Worm (Caenorhabditis elegans) whole organism, late embryonic: ENCODE data around the gene brap-2.

Experiments
- C38D4.7 ChIP-seq: fragments of 200-800 bp; sonication (Bioruptor generic); optimal IDR thresholded peaks from 2 replicates; lab custom pipeline; 2018; ENCODE audit warnings: mild to moderate bottlenecking, missing genetic modification characterization, moderate library complexity, missing compliant biosample characterization
- F13H6.1 ChIP-seq: sonication (generic microtip); optimal IDR thresholded peaks from 2 replicates; lab custom pipeline; 2016; ENCODE audit warnings: missing genetic modification characterization, missing compliant biosample characterization
- K02D7.2 ChIP-seq: sonication (generic microtip); optimal IDR thresholded peaks from 2 replicates; lab custom pipeline; 2017; ENCODE audit warnings: mild to moderate bottlenecking, missing genetic modification characterization, missing compliant biosample characterization
- K09A11.1 ChIP-seq: sonication (generic microtip); optimal IDR thresholded peaks from 2 replicates; lab custom pipeline; 2017; ENCODE audit warnings: antibody characterized with exemption, mild to moderate bottlenecking, missing genetic modification characterization, missing compliant biosample characterization; ENCODE audit not compliant: insufficient read depth
- T23F11.4 ChIP-seq: fragments of 200-800 bp; sonication (Bioruptor generic); optimal IDR thresholded peaks from 2 replicates; lab custom pipeline; 2018; ENCODE audit warnings: mild to moderate bottlenecking, missing genetic modification characterization, missing compliant biosample characterization
- ahr-1 ChIP-seq: sonication (generic microtip); optimal IDR thresholded peaks from 2 replicates; lab custom pipeline; 2016; ENCODE audit warnings: missing genetic modification characterization, missing compliant biosample characterization
- ama-1 ChIP-seq: fragments of 150-350 bp; optimal IDR thresholded peaks from 2 replicates; lab custom pipeline; 2014
- ceh-14 ChIP-seq: sonication (generic microtip); optimal IDR thresholded peaks from 2 replicates; lab custom pipeline; 2016; ENCODE audit warnings: missing genotype, missing genetic modification characterization, missing compliant biosample characterization
- ceh-2 ChIP-seq: sonication (generic microtip); optimal IDR thresholded peaks from 2 replicates; lab custom pipeline; 2016; ENCODE audit warnings: missing genotype, missing genetic modification characterization, missing compliant biosample characterization
- ceh-22 ChIP-seq: sonication (generic microtip); optimal IDR thresholded peaks from 2 replicates; lab custom pipeline; 2017; ENCODE audit warnings: missing biosample characterization, missing genetic modification characterization
- ceh-24 ChIP-seq: sonication (generic microtip); optimal IDR thresholded peaks from 2 replicates; lab custom pipeline; 2016; ENCODE audit warnings: mild to moderate bottlenecking, missing genetic modification characterization, missing compliant biosample characterization
- ceh-30 ChIP-seq: fragments of 150-350 bp; optimal IDR thresholded peaks from 2 replicates; lab custom pipeline; 2014; ENCODE audit warnings: missing biosample characterization, missing genetic modification characterization
- ceh-34 ChIP-seq: sonication (generic microtip); optimal IDR thresholded peaks from 2 replicates; lab custom pipeline; 2016; ENCODE audit warnings: mild to moderate bottlenecking, missing genetic modification characterization, missing compliant biosample characterization
- ceh-45 ChIP-seq: fragments of 200-800 bp; sonication (Bioruptor generic); IDR thresholded peaks from 2 replicates; pipeline ENCODE4 v1.3.6; 2022; ENCODE audit warnings: missing genetic modification reagents, missing genetic modification characterization, missing compliant biosample characterization
- ceh-48 ChIP-seq: sonication (generic microtip); optimal IDR thresholded peaks from 2 replicates; lab custom pipeline; 2016; ENCODE audit warnings: missing genetic modification characterization, inconsistent platforms, missing compliant biosample characterization
- ceh-6 ChIP-seq: fragments of 200-800 bp; sonication (Bioruptor generic); optimal IDR thresholded peaks from 2 replicates; lab custom pipeline; 2018; ENCODE audit warnings: mild to moderate bottlenecking, missing genetic modification characterization, missing compliant biosample characterization
- che-1 ChIP-seq: sonication (generic microtip); optimal IDR thresholded peaks from 2 replicates; lab custom pipeline; 2016; ENCODE audit warnings: mild to moderate bottlenecking, missing genetic modification characterization, missing compliant biosample characterization
- dve-1 ChIP-seq: sonication (generic microtip); optimal IDR thresholded peaks from 2 replicates; lab custom pipeline; 2017; ENCODE audit warnings: antibody characterized with exemption, mild to moderate bottlenecking, missing genetic modification characterization, missing compliant biosample characterization
- elt-2 ChIP-seq: sonication (generic microtip); optimal IDR thresholded peaks from 2 replicates; lab custom pipeline; 2016; ENCODE audit warnings: missing genetic modification reagents, missing genetic modification characterization, missing compliant biosample characterization
- eyg-1 ChIP-seq: sonication (generic microtip); optimal IDR thresholded peaks from 2 replicates; lab custom pipeline; 2016; ENCODE audit warnings: missing genotype, missing genetic modification characterization, missing compliant biosample characterization
- fax-1 ChIP-seq: sonication (generic microtip); optimal IDR thresholded peaks from 2 replicates; lab custom pipeline; 2016; ENCODE audit warnings: missing genotype, missing genetic modification characterization, missing compliant biosample characterization
- fkh-10 ChIP-seq: fragments of 150-350 bp; optimal IDR thresholded peaks from 2 replicates; lab custom pipeline; 2014; ENCODE audit warnings: missing biosample characterization, missing genetic modification reagents, missing genetic modification characterization
- gmeb-2 ChIP-seq: sonication (generic microtip); optimal IDR thresholded peaks from 2 replicates; lab custom pipeline; 2016; ENCODE audit warnings: missing genetic modification characterization, inconsistent platforms, missing compliant biosample characterization
- lin-11 ChIP-seq: fragments of 200-800 bp; sonication (Bioruptor generic); optimal IDR thresholded peaks from 2 replicates; lab custom pipeline; 2018; ENCODE audit warnings: mild to moderate bottlenecking, missing genetic modification characterization, missing compliant biosample characterization
- madf-2 ChIP-seq: sonication (generic microtip); optimal IDR thresholded peaks from 2 replicates; lab custom pipeline; 2017; ENCODE audit warnings: missing genetic modification characterization, missing compliant biosample characterization
- mec-3 ChIP-seq: sonication (generic microtip); optimal IDR thresholded peaks from 2 replicates; lab custom pipeline; 2016; ENCODE audit warnings: borderline replicate concordance, missing genetic modification characterization, missing compliant biosample characterization
- nfya-1 ChIP-seq: sonication (generic microtip); optimal IDR thresholded peaks from 2 replicates; lab custom pipeline; 2017; ENCODE audit warnings: missing genetic modification characterization, mild to moderate bottlenecking, missing compliant biosample characterization, antibody characterized with exemption, moderate library complexity
- nhr-232 ChIP-seq: sonication (generic microtip); optimal IDR thresholded peaks from 2 replicates; lab custom pipeline; 2016; ENCODE audit warnings: missing genetic modification characterization, missing compliant biosample characterization
- npax-4 ChIP-seq: sonication (generic microtip); optimal IDR thresholded peaks from 2 replicates; lab custom pipeline; 2016; ENCODE audit warnings: missing genetic modification characterization, missing compliant biosample characterization
- odd-2 ChIP-seq: sonication (generic microtip); optimal IDR thresholded peaks from 2 replicates; lab custom pipeline; 2017; ENCODE audit warnings: antibody characterized with exemption, mild to moderate bottlenecking, missing genetic modification characterization, missing compliant biosample characterization
- pag-3 ChIP-seq: sonication (generic microtip); optimal IDR thresholded peaks from 2 replicates; lab custom pipeline; 2016; ENCODE audit warnings: missing compliant biosample characterization, missing genetic modification characterization, borderline replicate concordance
- pax-1 ChIP-seq: fragments of 150-350 bp; optimal IDR thresholded peaks from 2 replicates; lab custom pipeline; 2014; ENCODE audit warnings: missing biosample characterization, missing genetic modification characterization
- pha-2 ChIP-seq: sonication (generic microtip); optimal IDR thresholded peaks from 2 replicates; lab custom pipeline; 2017; ENCODE audit warnings: mild to moderate bottlenecking, missing genetic modification characterization, missing compliant biosample characterization
- pha-4 ChIP-seq: fragments of 150-350 bp; optimal IDR thresholded peaks from 2 replicates; lab custom pipeline; 2018; ENCODE audit warnings: missing biosample characterization, missing genetic modification reagents, missing genetic modification characterization
- pros-1 ChIP-seq: fragments of 150-350 bp; optimal IDR thresholded peaks from 2 replicates; lab custom pipeline; 2014; ENCODE audit warnings: missing biosample characterization, missing genetic modification reagents, missing genetic modification characterization
- ref-2 ChIP-seq: sonication (generic microtip); optimal IDR thresholded peaks from 2 replicates; lab custom pipeline; 2016; ENCODE audit warnings: missing genetic modification characterization, missing compliant biosample characterization
- rnt-1 ChIP-seq: sonication (generic microtip); optimal IDR thresholded peaks from 2 replicates; lab custom pipeline; 2016; ENCODE audit warnings: missing genetic modification characterization, missing compliant biosample characterization
- sox-4 ChIP-seq: sonication (generic microtip); optimal IDR thresholded peaks from 2 replicates; lab custom pipeline; 2017; ENCODE audit warnings: mild to moderate bottlenecking, missing genetic modification characterization, inconsistent platforms, missing compliant biosample characterization
- syd-9 ChIP-seq: sonication (generic microtip); optimal IDR thresholded peaks from 2 replicates; lab custom pipeline; 2016; ENCODE audit warnings: mild to moderate bottlenecking, missing genetic modification characterization, moderate library complexity, missing compliant biosample characterization
- unc-42 ChIP-seq: sonication (generic microtip); optimal IDR thresholded peaks from 2 replicates; lab custom pipeline; 2016; ENCODE audit warnings: missing genotype, missing genetic modification characterization, missing compliant biosample characterization
- unc-55 ChIP-seq: sonication (generic microtip); optimal IDR thresholded peaks from 2 replicates; lab custom pipeline; 2017; ENCODE audit warnings: missing biosample characterization, missing genetic modification reagents, missing genetic modification characterization
- zip-5 ChIP-seq: sonication (generic microtip); optimal IDR thresholded peaks from 2 replicates; lab custom pipeline; 2016; ENCODE audit warnings: missing genetic modification characterization, missing compliant biosample characterization

brap-2 gene

DNA sequence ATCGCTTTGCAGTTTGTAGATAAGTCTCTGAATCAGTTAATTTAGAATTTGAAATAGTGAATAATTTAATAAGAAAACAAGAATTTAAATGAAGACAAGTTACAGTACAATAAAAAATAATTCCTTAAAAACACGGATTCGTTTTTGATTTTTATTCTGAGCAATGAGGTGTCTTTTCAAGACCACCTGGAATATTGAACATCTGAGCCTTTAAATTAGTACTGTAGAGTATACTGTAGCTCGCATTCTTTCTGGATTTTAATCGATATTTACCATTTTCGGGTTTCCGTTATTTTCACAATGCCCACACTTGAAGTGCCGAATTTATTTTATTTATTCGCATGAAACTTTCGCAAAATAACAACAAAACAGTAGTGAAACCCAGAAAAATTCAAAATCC is 30.8 kb upstream of the brap-2 start, which contains the start of gene F07F6.7:
Gene F07F6.7, minus strand, starts transcription at position 27 of the 400 bp plus-strand sequence.
- TF ChIP-seq gmeb-2 (tag; lab: Kevin White, UChicago): no peak
- no peak for TF ChIP-seq che-1
- TF ChIP-seq odd-2: no peak
- TF ChIP-seq fkh-10: no peak
- TF ChIP-seq sox-4 (tag; lab: Kevin White, UChicago): no peak
- TF ChIP-seq nfya-1: no peak
- TF ChIP-seq K02D7.2: no peak
- TF ChIP-seq C38D4.7 (GFP tag; lab: Kevin White, UChicago): no peak
- no peak for TF ChIP-seq rnt-1
- no peak for TF ChIP-seq pag-3 (tag; lab: Kevin White, UChicago)
- TF ChIP-seq fax-1 (tag; lab: Kevin White, UChicago): no peak
- no peak for TF ChIP-seq ceh-6 (GFP tag; lab: Kevin White, UChicago)
- no peak for TF ChIP-seq ceh-22
- TF ChIP-seq zip-5 (tag; lab: Kevin White, UChicago): no peak
- TF ChIP-seq unc-55: no peak
- TF ChIP-seq, all 69 proteins: peak for 0

- TF ChIP-seq ceh-30: no peak
- TF ChIP-seq pax-1 (tag; lab: Kevin White, UChicago): no peak
- no peak for TF ChIP-seq madf-2 (tag; lab: Kevin White, UChicago)
- no peak for TF ChIP-seq nhr-232 (tag; lab: Kevin White, UChicago)
- no peak for TF ChIP-seq T23F11.4 (GFP tag; lab: Kevin White, UChicago)
- no peak for TF ChIP-seq pag-3 (tag; lab: Kevin White, UChicago)
- no peak for TF ChIP-seq ceh-24
- no peak for TF ChIP-seq pha-4 (tag; lab: Kevin White, UChicago)
- no peak for TF ChIP-seq F13H6.1
- no peak for TF ChIP-seq elt-2 (tag; lab: Kevin White, UChicago)
- no peak for TF ChIP-seq ceh-2 (tag; lab: Kevin White, UChicago)
- no peak for TF ChIP-seq odd-2
- TF ChIP-seq syd-9 (tag; lab: Kevin White, UChicago): no peak
- no peak for TF ChIP-seq ceh-22
- no peak for TF ChIP-seq pha-2 (tag; lab: Kevin White, UChicago)
- no peak for TF ChIP-seq ceh-45 (GFP tag; lab: Robert Waterston, UW)
- TF ChIP-seq rnt-1: no peak
Measured at ce11 chrII:5420947-5421614, 28.1 kb upstream of the brap-2 start, which contains the start of gene tofu-6. Gene tofu-6 (plus strand): TSS chrII:5421248.

DNA sequence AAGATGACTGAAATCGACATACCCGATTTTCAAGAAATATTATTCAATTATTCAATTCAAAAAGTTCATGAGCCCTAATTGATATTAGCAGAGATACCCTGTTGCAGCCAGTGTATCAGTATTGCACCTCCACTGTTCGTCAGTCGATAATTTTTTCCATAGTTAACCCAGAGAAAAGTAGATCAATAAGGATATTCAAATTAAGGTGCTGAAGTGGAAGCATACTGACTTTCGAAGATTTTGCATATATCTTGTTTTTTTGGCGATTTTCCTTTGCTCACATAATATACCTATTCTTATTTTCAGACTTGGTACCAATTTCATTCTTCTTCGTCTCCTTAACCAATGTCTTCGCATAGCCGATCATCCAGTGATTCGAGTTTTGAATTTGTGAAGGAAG is 25.9 kb upstream of the brap-2 start, which contains the start of gene EEED8.15:
Gene EEED8.15, plus strand, starts transcription at position 301 of the 400 bp plus-strand sequence.
- no peak for TF ChIP-seq unc-55
- no peak for TF ChIP-seq eyg-1 (tag; lab: Kevin White, UChicago)
- TF ChIP-seq ahr-1 (tag; lab: Kevin White, UChicago): no peak
- no peak for TF ChIP-seq mec-3 (tag; lab: Kevin White, UChicago)
- TF ChIP-seq ceh-34 (tag; lab: Kevin White, UChicago): no peak
- TF ChIP-seq K09A11.1 (tag; lab: Kevin White, UChicago): no peak
- TF ChIP-seq fkh-10: no peak
- no peak for TF ChIP-seq pax-1 (tag; lab: Kevin White, UChicago)
- TF ChIP-seq dve-1: no peak
- no peak for TF ChIP-seq pros-1 (tag; lab: Kevin White, UChicago)
- no peak for TF ChIP-seq lin-11 (tag; lab: Kevin White, UChicago)
- TF ChIP-seq gmeb-2 (tag; lab: Kevin White, UChicago): no peak
- TF ChIP-seq zip-5 (tag; lab: Kevin White, UChicago): no peak
- no peak for TF ChIP-seq K02D7.2

ce11 chrII:5418317-5418716 is 25.3 kb upstream of the brap-2 start:
- peak; percentile 8 for TF ChIP-seq ref-2 (tag; lab: Kevin White, UChicago)
- peak; percentile 42 for TF ChIP-seq elt-2 (tag; lab: Kevin White, UChicago)
- peak; percentile 36 for TF ChIP-seq ceh-48 (tag; lab: Kevin White, UChicago)
- no peak for TF ChIP-seq ceh-14 (tag; lab: Kevin White, UChicago)
- TF ChIP-seq nfya-1: peak; percentile 40
- peak; percentile 54 for TF ChIP-seq unc-42 (tag; lab: Kevin White, UChicago)
- no peak for TF ChIP-seq ama-1 (lab: Kevin White, UChicago)
- no peak for TF ChIP-seq gmeb-2 (tag; lab: Kevin White, UChicago)
- no peak for TF ChIP-seq C38D4.7 (GFP tag; lab: Kevin White, UChicago)
- TF ChIP-seq npax-4 (tag; lab: Kevin White, UChicago): no peak
- no peak for TF ChIP-seq F13H6.1
